Worm (Caenorhabditis elegans) whole organism, mixed stage, embryonic: ENCODE measurements around the gene T26G10.4.

ENCODE experiments used
- blmp-1 ChIP-seq: fragments of 150-350 bp; optimal IDR thresholded peaks from 2 replicates; lab custom pipeline; 2014; ENCODE audit warnings: missing biosample characterization, missing genetic modification characterization
- ceh-39 ChIP-seq: fragments of 150-350 bp; optimal IDR thresholded peaks from 2 replicates; lab custom pipeline; 2014; ENCODE audit warnings: missing biosample characterization, missing genetic modification characterization
- lsy-2 ChIP-seq: fragments of 150-350 bp; optimal IDR thresholded peaks from 2 replicates; lab custom pipeline; 2014; ENCODE audit warnings: missing biosample characterization, missing genetic modification characterization
- mep-1 ChIP-seq: fragments of 150-350 bp; optimal IDR thresholded peaks from 2 replicates; lab custom pipeline; 2017; ENCODE audit warnings: missing biosample characterization, missing genetic modification reagents, missing genetic modification characterization, inconsistent platforms

The T26G10.4 gene

ce11 chrIII:9467095-9467494 lies 46.8 kb downstream of the T26G10.4 start, which contains the start of gene baf-1:
TSS of gene baf-1 (plus strand) at chrIII:9467464.
- TF ChIP-seq lsy-2 (tag; lab: Kevin White, UChicago) (peak; percentile 54), blmp-1 (tag; lab: Kevin White, UChicago) (no peak), mep-1 (tag; lab: Kevin White, UChicago) (peak; percentile 55), ceh-39 (peak; percentile 79)

- TF ChIP-seq blmp-1 (tag; lab: Kevin White, UChicago) = no peak
These were observed 47.5 kb downstream of the T26G10.4 start, which contains the start of gene tag-342 for ce11 chrIII:9467857-9468256. TSS of gene tag-342 (plus strand) at chrIII:9468157.
